Worm (Caenorhabditis elegans): Measurements from ENCODE around the gene rnp-4.

DNA sequence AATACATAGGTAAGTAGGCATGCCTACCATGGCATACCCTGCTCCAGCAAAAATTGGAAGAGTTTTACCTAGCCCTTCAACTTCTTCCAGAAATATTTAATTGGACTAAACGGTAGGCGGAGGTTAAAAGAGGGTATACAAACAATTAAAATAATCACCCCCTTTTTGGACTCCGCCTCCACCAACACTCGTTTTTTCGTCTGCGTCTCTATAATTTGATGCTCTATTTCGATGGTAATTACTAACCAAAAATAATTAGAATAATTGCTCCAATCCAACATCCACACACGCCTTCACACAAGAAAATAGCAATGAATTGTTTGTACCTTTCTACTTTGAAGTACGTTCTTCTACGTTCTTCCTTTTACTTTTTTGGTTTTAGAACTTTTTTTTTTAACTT, 46.7 kb downstream of the rnp-4 start:
- no peak for TF ChIP-seq nhr-28 (tag; optimal IDR thresholded peaks at IDR 0.05)
- no peak for TF ChIP-seq nhr-42 (GFP tag; IDR thresholded peaks at IDR 0.05)
- TF ChIP-seq ZK546.5 (tag; optimal IDR thresholded peaks at IDR 0.05), result no peak
- TF ChIP-seq zip-2 (tag; optimal IDR thresholded peaks at IDR 0.05), result no peak
- no peak for TF ChIP-seq Y48G9A.11 (GFP tag; IDR thresholded peaks at IDR 0.05)
- TF ChIP-seq daf-19 (GFP tag; conservative IDR thresholded peaks at IDR 0.05), result no peak
- no peak for TF ChIP-seq nhr-237 (tag; optimal IDR thresholded peaks at IDR 0.05)
- no peak for TF ChIP-seq unc-130 (GFP tag; optimal IDR thresholded peaks at IDR 0.05)
- no peak for TF ChIP-seq ama-1 (optimal IDR thresholded peaks at IDR 0.05)
- no peak for TF ChIP-seq mep-1 (tag; optimal IDR thresholded peaks at IDR 0.05)

Measured in whole organism, L4 larva.